Fruit fly (Drosophila melanogaster): ENCODE data around the gene CG4887.

CG4887 gene

DNA sequence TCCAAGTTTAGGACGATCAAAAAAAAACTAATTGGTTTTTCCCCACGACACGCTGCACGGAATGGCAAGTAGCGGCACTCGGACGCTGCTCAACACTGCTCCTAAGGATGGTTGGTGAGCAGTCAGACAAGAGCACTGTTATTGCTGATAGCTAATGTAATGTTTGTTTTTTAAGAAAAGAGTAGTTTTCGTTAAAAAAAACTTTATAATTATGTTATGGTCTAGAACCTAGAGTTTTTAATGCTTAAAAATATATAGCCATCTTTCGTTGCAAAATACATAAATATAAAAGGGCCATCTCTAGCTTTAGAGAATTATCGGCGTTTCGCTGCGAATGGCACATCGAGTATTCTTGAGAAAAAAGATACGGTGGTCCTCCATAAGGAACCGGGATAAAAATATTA is at the start of gene CG4887, which contains the start of gene Charon:
CG4887 (plus strand) TSS at position 306 of the 404 bp plus-strand sequence.
Charon (minus strand) TSS at position 102 of the 404 bp plus-strand sequence.
- TF ChIP-seq CG11617 (GFP tag; optimal IDR thresholded peaks at IDR 0.05) = peak; percentile 81
- TF ChIP-seq tj (GFP tag; optimal IDR thresholded peaks at IDR 0.05) = peak; percentile 69
- no peak for TF ChIP-seq cnc (optimal IDR thresholded peaks at IDR 0.05)
- no peak for TF ChIP-seq kay (GFP tag; ENCODE audit: borderline replicate concordance)
- peak; percentile 79 for TF ChIP-seq Clk (GFP tag; optimal IDR thresholded peaks at IDR 0.05)
- peak; percentile 79 for TF ChIP-seq CG12768 (GFP tag; optimal IDR thresholded peaks at IDR 0.05)
- peak; percentile 78 for TF ChIP-seq CG14711 (tag; optimal IDR thresholded peaks at IDR 0.05)
- TF ChIP-seq Crg-1 (GFP tag; optimal IDR thresholded peaks at IDR 0.05) = peak; percentile 90
- TF ChIP-seq CG1620 (GFP tag; optimal IDR thresholded peaks at IDR 0.05) = peak; percentile 90
- TF ChIP-seq CG7045 (GFP tag; optimal IDR thresholded peaks at IDR 0.05) = peak; percentile 82
- peak; percentile 56 for TF ChIP-seq cic (GFP tag; optimal IDR thresholded peaks at IDR 0.05)
- peak; percentile 87 for TF ChIP-seq ovo (GFP tag; optimal IDR thresholded peaks at IDR 0.05)
- TF ChIP-seq toe (GFP tag; optimal IDR thresholded peaks at IDR 0.05) = peak; percentile 94
- TF ChIP-seq Hr96 (GFP tag; optimal IDR thresholded peaks at IDR 0.05) = peak; percentile 93
- TF ChIP-seq CG7101 (tag; optimal IDR thresholded peaks at IDR 0.05) = peak; percentile 86
- peak; percentile 84 for TF ChIP-seq Mnt (GFP tag; optimal IDR thresholded peaks at IDR 0.05)
- TF ChIP-seq CG33017 (tag; optimal IDR thresholded peaks at IDR 0.05) = peak; percentile 78
- TF ChIP-seq pad (GFP tag; optimal IDR thresholded peaks at IDR 0.05) = peak; percentile 74
- TF ChIP-seq bab1 (GFP tag; optimal IDR thresholded peaks at IDR 0.05) = peak; percentile 70
- no peak for TF ChIP-seq CG5204 (GFP tag; optimal IDR thresholded peaks at IDR 0.05)

- no peak for TF ChIP-seq kay (GFP tag; ENCODE audit: borderline replicate concordance)
- peak; percentile 76 for TF ChIP-seq CG7101 (tag; optimal IDR thresholded peaks at IDR 0.05)
- no peak for TF ChIP-seq CG5204 (GFP tag; optimal IDR thresholded peaks at IDR 0.05)
- peak; percentile 36 for TF ChIP-seq pad (GFP tag; optimal IDR thresholded peaks at IDR 0.05)
- TF ChIP-seq tj (GFP tag; optimal IDR thresholded peaks at IDR 0.05) = no peak
- TF ChIP-seq Mnt (GFP tag; optimal IDR thresholded peaks at IDR 0.05) = no peak
- TF ChIP-seq toe (GFP tag; optimal IDR thresholded peaks at IDR 0.05) = peak; percentile 6
- TF ChIP-seq bab1 (GFP tag; optimal IDR thresholded peaks at IDR 0.05) = no peak
- peak; percentile 67 for TF ChIP-seq ovo (GFP tag; optimal IDR thresholded peaks at IDR 0.05)
- no peak for TF ChIP-seq cnc (optimal IDR thresholded peaks at IDR 0.05)
- TF ChIP-seq cic (GFP tag; optimal IDR thresholded peaks at IDR 0.05) = peak; percentile 70
- no peak for TF ChIP-seq Hr96 (GFP tag; optimal IDR thresholded peaks at IDR 0.05)
- TF ChIP-seq CG33017 (tag; optimal IDR thresholded peaks at IDR 0.05) = peak; percentile 30
- peak; percentile 64 for TF ChIP-seq CG7045 (GFP tag; optimal IDR thresholded peaks at IDR 0.05)
- TF ChIP-seq Crg-1 (GFP tag; optimal IDR thresholded peaks at IDR 0.05) = no peak
- TF ChIP-seq CG14711 (tag; optimal IDR thresholded peaks at IDR 0.05) = peak; percentile 30
- no peak for TF ChIP-seq CG12768 (GFP tag; optimal IDR thresholded peaks at IDR 0.05)
- TF ChIP-seq CG11617 (GFP tag; optimal IDR thresholded peaks at IDR 0.05) = no peak
- no peak for TF ChIP-seq Clk (GFP tag; optimal IDR thresholded peaks at IDR 0.05)
- no peak for TF ChIP-seq CG1620 (GFP tag; optimal IDR thresholded peaks at IDR 0.05)
Observed at dm6 chr2L:1123078-1123818, 49.6 kb upstream of the CG4887 start.

DNA sequence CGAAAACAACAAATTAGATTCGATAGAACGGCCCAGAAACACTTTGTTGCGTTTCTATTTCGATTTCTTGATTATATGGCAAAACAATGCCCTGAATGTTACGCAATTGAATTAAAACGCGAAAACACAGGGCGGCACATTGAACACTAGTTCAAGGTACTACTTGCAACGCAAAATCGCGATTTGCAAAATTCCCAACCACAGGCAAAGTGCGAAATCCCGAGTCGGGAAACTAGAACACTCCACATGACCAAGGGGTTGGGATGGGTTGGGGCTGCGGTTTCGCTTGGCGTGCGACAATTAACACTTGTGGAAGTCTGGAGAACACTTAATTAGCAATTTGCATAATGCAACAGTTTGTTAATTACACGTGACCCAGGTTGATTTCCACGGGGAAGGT is 48.5 kb upstream of the CG4887 start:
- TF ChIP-seq Mnt (GFP tag; optimal IDR thresholded peaks at IDR 0.05) (no peak), CG7045 (GFP tag; optimal IDR thresholded peaks at IDR 0.05) (peak; percentile 17), ovo (GFP tag; optimal IDR thresholded peaks at IDR 0.05) (no peak), bab1 (GFP tag; optimal IDR thresholded peaks at IDR 0.05) (no peak), Clk (GFP tag; optimal IDR thresholded peaks at IDR 0.05) (peak; percentile 34), toe (GFP tag; optimal IDR thresholded peaks at IDR 0.05) (no peak), CG7101 (tag; optimal IDR thresholded peaks at IDR 0.05) (no peak), CG12768 (GFP tag; optimal IDR thresholded peaks at IDR 0.05) (peak; percentile 92), cic (GFP tag; optimal IDR thresholded peaks at IDR 0.05) (no peak), CG14711 (tag; optimal IDR thresholded peaks at IDR 0.05) (no peak), tj (GFP tag; optimal IDR thresholded peaks at IDR 0.05) (peak; percentile 36), pad (GFP tag; optimal IDR thresholded peaks at IDR 0.05) (no peak), cnc (optimal IDR thresholded peaks at IDR 0.05) (no peak), CG11617 (GFP tag; optimal IDR thresholded peaks at IDR 0.05) (no peak), CG5204 (GFP tag; optimal IDR thresholded peaks at IDR 0.05) (no peak), CG33017 (tag; optimal IDR thresholded peaks at IDR 0.05) (peak; percentile 41)

DNA sequence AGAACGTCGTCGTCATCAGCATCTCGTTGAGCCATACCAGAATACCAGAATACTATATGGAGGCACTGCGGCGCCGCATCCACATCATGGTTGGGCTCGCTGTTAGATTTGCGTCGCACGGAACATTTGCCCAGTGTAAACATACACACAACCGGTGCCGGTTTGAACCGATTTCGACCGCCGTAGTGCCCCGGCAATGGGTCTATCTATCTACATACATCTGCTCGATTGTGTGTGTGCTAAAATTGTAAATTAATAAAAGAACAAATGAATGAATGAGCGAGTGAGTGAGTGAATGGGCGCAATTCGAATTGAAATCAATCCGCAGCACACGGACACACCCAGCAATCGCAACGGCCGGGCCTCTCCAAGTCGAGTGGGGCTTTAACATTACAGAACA is 47.4 kb upstream of the CG4887 start:
- TF ChIP-seq kay (GFP tag; ENCODE audit: borderline replicate concordance) = peak; percentile 59
- TF ChIP-seq Clk (GFP tag; optimal IDR thresholded peaks at IDR 0.05) = no peak
- TF ChIP-seq cic (GFP tag; optimal IDR thresholded peaks at IDR 0.05) = peak; percentile 100
- TF ChIP-seq CG33017 (tag; optimal IDR thresholded peaks at IDR 0.05) = peak; percentile 44
- TF ChIP-seq Mnt (GFP tag; optimal IDR thresholded peaks at IDR 0.05) = no peak

- no peak for TF ChIP-seq CG12768 (GFP tag; optimal IDR thresholded peaks at IDR 0.05)
- TF ChIP-seq kay (GFP tag; ENCODE audit: borderline replicate concordance) = peak; percentile 91
- TF ChIP-seq CG14711 (tag; optimal IDR thresholded peaks at IDR 0.05) = no peak
- TF ChIP-seq Mnt (GFP tag; optimal IDR thresholded peaks at IDR 0.05) = peak; percentile 9
- no peak for TF ChIP-seq CG7101 (tag; optimal IDR thresholded peaks at IDR 0.05)
- TF ChIP-seq bab1 (GFP tag; optimal IDR thresholded peaks at IDR 0.05) = no peak
- TF ChIP-seq Clk (GFP tag; optimal IDR thresholded peaks at IDR 0.05) = no peak
- no peak for TF ChIP-seq cic (GFP tag; optimal IDR thresholded peaks at IDR 0.05)
- no peak for TF ChIP-seq pad (GFP tag; optimal IDR thresholded peaks at IDR 0.05)
- TF ChIP-seq CG7045 (GFP tag; optimal IDR thresholded peaks at IDR 0.05) = no peak
- no peak for TF ChIP-seq tj (GFP tag; optimal IDR thresholded peaks at IDR 0.05)
- no peak for TF ChIP-seq Crg-1 (GFP tag; optimal IDR thresholded peaks at IDR 0.05)
- TF ChIP-seq ovo (GFP tag; optimal IDR thresholded peaks at IDR 0.05) = no peak
- TF ChIP-seq Hr96 (GFP tag; optimal IDR thresholded peaks at IDR 0.05) = no peak
- TF ChIP-seq cnc (optimal IDR thresholded peaks at IDR 0.05) = no peak
- no peak for TF ChIP-seq CG33017 (tag; optimal IDR thresholded peaks at IDR 0.05)
- TF ChIP-seq CG1620 (GFP tag; optimal IDR thresholded peaks at IDR 0.05) = no peak
- no peak for TF ChIP-seq CG5204 (GFP tag; optimal IDR thresholded peaks at IDR 0.05)
Observed at dm6 chr2L:1126527-1126926, 46.3 kb upstream of the CG4887 start.
